Fruit fly (Drosophila melanogaster) whole organism, embryonic: ENCODE data around the gene CG17744.

Experiments used
- BtbVII ChIP-seq: fragments of 200-800 bp; sonication (Bioruptor generic); optimal IDR thresholded peaks from 3 replicates; lab custom pipeline; 2017; ENCODE audit warnings: missing biosample characterization, mild to moderate bottlenecking, missing genetic modification characterization
- CG10274 ChIP-seq: fragments of 200-800 bp; sonication (Bioruptor generic); optimal IDR thresholded peaks from 3 replicates; lab custom pipeline; 2017; ENCODE audit warnings: missing biosample characterization, mild to moderate bottlenecking, missing genetic modification characterization
- CG10431 ChIP-seq: fragments of 200-800 bp; sonication (Bioruptor generic); optimal IDR thresholded peaks from 3 replicates; lab custom pipeline; 2018; ENCODE audit warnings: missing biosample characterization, mild to moderate bottlenecking, missing genetic modification characterization
- CG11504 ChIP-seq: fragments of 200-800 bp; sonication (Bioruptor generic); optimal IDR thresholded peaks from 3 replicates; lab custom pipeline; 2019; ENCODE audit warnings: missing biosample characterization, mild to moderate bottlenecking, missing genetic modification characterization, moderate library complexity
- CG12744 ChIP-seq: fragments of 200-800 bp; sonication (Bioruptor generic); optimal IDR thresholded peaks from 2 replicates; lab custom pipeline; 2016; ENCODE audit warnings: missing biosample characterization, missing genetic modification characterization
- CG15269 ChIP-seq: fragments of 200-800 bp; sonication (Bioruptor generic); optimal IDR thresholded peaks from 2 replicates; lab custom pipeline; 2018; ENCODE audit warnings: missing biosample characterization, mild to moderate bottlenecking, missing genetic modification characterization, moderate library complexity
- CG17361 ChIP-seq: fragments of 200-800 bp; sonication (Bioruptor generic); IDR thresholded peaks from 3 replicates; pipeline ENCODE4 v1.3.6; 2022; ENCODE audit warnings: missing biosample characterization, missing genetic modification characterization
- CG1792 ChIP-seq: fragments of 200-800 bp; sonication (Bioruptor generic); optimal IDR thresholded peaks from 2 replicates; lab custom pipeline; 2016; ENCODE audit warnings: missing biosample characterization, missing genetic modification characterization
- CG18262 ChIP-seq: fragments of 200-800 bp; optimal IDR thresholded peaks from 3 replicates; lab custom pipeline; 2019; ENCODE audit warnings: missing biosample characterization, mild to moderate bottlenecking, missing genetic modification characterization, moderate library complexity
- CG2678 ChIP-seq: fragments of 200-800 bp; sonication (Bioruptor generic); optimal IDR thresholded peaks from 3 replicates; lab custom pipeline; 2019; ENCODE audit warnings: missing biosample characterization, mild to moderate bottlenecking, missing genetic modification characterization, moderate library complexity
- CG2712 ChIP-seq: fragments of 200-800 bp; optimal IDR thresholded peaks from 3 replicates; lab custom pipeline; 2019; ENCODE audit warnings: missing biosample characterization, mild to moderate bottlenecking, missing genetic modification characterization, moderate library complexity
- CG31441 ChIP-seq: fragments of 200-800 bp; sonication (Bioruptor generic); IDR thresholded peaks from 2 replicates; pipeline ENCODE4 v1.3.6; 2022; ENCODE audit warnings: missing biosample characterization, missing genetic modification characterization
- CG32767 ChIP-seq: fragments of 200-800 bp; sonication (Bioruptor generic); IDR thresholded peaks from 2 replicates; pipeline ENCODE4 v1.3.6; 2022; ENCODE audit warnings: missing biosample characterization, missing genetic modification characterization
- CG4360 ChIP-seq: fragments of 200-800 bp; sonication (Bioruptor generic); IDR thresholded peaks from 2 replicates; pipeline ENCODE4 v1.3.6; 2022; ENCODE audit warnings: missing biosample characterization, missing genetic modification characterization
- CG7839 ChIP-seq: fragments of 200-800 bp; sonication (Bioruptor generic); optimal IDR thresholded peaks from 3 replicates; lab custom pipeline; 2018; ENCODE audit warnings: missing biosample characterization, mild to moderate bottlenecking, missing genetic modification characterization, moderate library complexity
- CHES-1-like ChIP-seq: fragments of 200-800 bp; sonication (Bioruptor generic); optimal IDR thresholded peaks from 2 replicates; lab custom pipeline; 2016; ENCODE audit warnings: missing biosample characterization, missing genetic modification characterization
- Camta ChIP-seq: fragments of 200-800 bp; sonication (Bioruptor generic); optimal IDR thresholded peaks from 2 replicates; lab custom pipeline; 2016; ENCODE audit warnings: missing biosample characterization, missing genetic modification characterization
- CkIIα-i1 ChIP-seq: fragments of 200-800 bp; sonication (Bioruptor generic); IDR thresholded peaks from 2 replicates; pipeline ENCODE4 v1.3.6; 2022; ENCODE audit warnings: missing biosample characterization, missing genetic modification characterization
- Dip3 ChIP-seq: fragments of 200-800 bp; sonication (Bioruptor generic); optimal IDR thresholded peaks from 3 replicates; lab custom pipeline; 2016; ENCODE audit warnings: missing biosample characterization, missing genetic modification characterization
- GATAe ChIP-seq: fragments of 200-800 bp; sonication (Bioruptor generic); conservative IDR thresholded peaks from 2 replicates; pipeline ENCODE4 v1.3.6; 2022; ENCODE audit warnings: missing biosample characterization, missing genetic modification characterization
- H2.0 ChIP-seq: fragments of 200-800 bp; sonication (Bioruptor generic); IDR thresholded peaks from 2 replicates; pipeline ENCODE4 v1.3.6; 2022; ENCODE audit warnings: missing biosample characterization, missing genetic modification characterization
- Hr78 ChIP-seq, 2 experiments: fragments of 200-800 bp in 1 of 2; fragments of >200 bp in 1 of 2; sonication (Bioruptor generic) in 1 of 2; optimal IDR thresholded peaks; 2 replicates each; lab custom pipeline; 2017 to 2019; ENCODE audit warnings: missing biosample characterization in 2 of 2, missing genetic modification characterization in 2 of 2, mild to moderate bottlenecking in 1 of 2, moderate library complexity in 1 of 2
- MESR4 ChIP-seq: fragments of 200-800 bp; sonication (Bioruptor generic); optimal IDR thresholded peaks from 2 replicates; lab custom pipeline; 2018; ENCODE audit warnings: missing biosample characterization, mild to moderate bottlenecking, missing genetic modification characterization, moderate library complexity
- NFAT ChIP-seq: fragments of 200-800 bp; sonication (Bioruptor generic); IDR thresholded peaks from 2 replicates; pipeline ENCODE4 v1.3.6; 2022; ENCODE audit warnings: missing biosample characterization, missing genetic modification characterization
- Nf-YB ChIP-seq: fragments of 200-800 bp; sonication (Bioruptor generic); optimal IDR thresholded peaks from 3 replicates; lab custom pipeline; 2019; ENCODE audit warnings: missing biosample characterization, mild to moderate bottlenecking, missing genetic modification characterization, moderate library complexity
- Nf-YC ChIP-seq: fragments of 200-800 bp; optimal IDR thresholded peaks from 3 replicates; lab custom pipeline; 2019; ENCODE audit warnings: missing biosample characterization, mild to moderate bottlenecking, missing genetic modification characterization, moderate library complexity
- Ravus ChIP-seq: fragments of 200-800 bp; sonication (Bioruptor generic); IDR thresholded peaks from 2 replicates; pipeline ENCODE4 v1.3.6; 2022; ENCODE audit warnings: missing biosample characterization, missing genetic modification characterization
- Sox102F ChIP-seq: fragments of 200-800 bp; sonication (Bioruptor generic); optimal IDR thresholded peaks from 2 replicates; lab custom pipeline; 2018; ENCODE audit warnings: missing biosample characterization, mild to moderate bottlenecking, missing genetic modification characterization, moderate library complexity
- Ssrp ChIP-seq: fragments of 200-800 bp; sonication (Bioruptor generic); optimal IDR thresholded peaks from 2 replicates; lab custom pipeline; 2018; ENCODE audit warnings: missing biosample characterization, mild to moderate bottlenecking, missing genetic modification characterization, moderate library complexity
- abd-A ChIP-seq: fragments of 200-800 bp; sonication (Bioruptor generic); optimal IDR thresholded peaks from 3 replicates; lab custom pipeline; 2019; ENCODE audit warnings: missing biosample characterization, mild to moderate bottlenecking, missing genetic modification characterization, moderate library complexity
- bab2 ChIP-seq: fragments of 200-800 bp; sonication (Bioruptor generic); optimal IDR thresholded peaks from 2 replicates; lab custom pipeline; 2016; ENCODE audit warnings: missing biosample characterization, missing genetic modification characterization
- cg ChIP-seq: fragments of 200-800 bp; sonication (Bioruptor generic); optimal IDR thresholded peaks from 3 replicates; lab custom pipeline; 2019; ENCODE audit warnings: missing biosample characterization, mild to moderate bottlenecking, missing genetic modification characterization, moderate library complexity
- crol ChIP-seq: fragments of 200-800 bp; sonication (Bioruptor generic); IDR thresholded peaks from 2 replicates; pipeline ENCODE4 v1.3.6; 2022; ENCODE audit warnings: missing biosample characterization, missing genetic modification characterization
- dmrt99B ChIP-seq: fragments of 200-800 bp; sonication (Bioruptor generic); optimal IDR thresholded peaks from 2 replicates; lab custom pipeline; 2018; ENCODE audit warnings: missing biosample characterization, mild to moderate bottlenecking, missing genetic modification characterization, moderate library complexity
- gem ChIP-seq: fragments of 200-800 bp; sonication (Bioruptor generic); optimal IDR thresholded peaks from 2 replicates; lab custom pipeline; 2019; ENCODE audit warnings: missing biosample characterization, mild to moderate bottlenecking, missing genetic modification characterization, moderate library complexity
- grau ChIP-seq: fragments of 200-800 bp; optimal IDR thresholded peaks from 3 replicates; lab custom pipeline; 2019; ENCODE audit warnings: missing biosample characterization, mild to moderate bottlenecking, missing genetic modification characterization, moderate library complexity
- jumu ChIP-seq: fragments of 200-800 bp; sonication (Bioruptor generic); optimal IDR thresholded peaks from 3 replicates; lab custom pipeline; 2016; ENCODE audit warnings: missing biosample characterization, missing genetic modification characterization
- kni ChIP-seq: fragments of 200-800 bp; sonication (Bioruptor generic); optimal IDR thresholded peaks from 3 replicates; lab custom pipeline; 2017; ENCODE audit warnings: mild to moderate bottlenecking, missing biosample characterization, missing genetic modification reagents, missing genetic modification characterization
- lmd ChIP-seq: fragments of 200-800 bp; sonication (Bioruptor generic); IDR thresholded peaks from 2 replicates; pipeline ENCODE4 v1.3.6; 2022; ENCODE audit warnings: missing biosample characterization, missing genetic modification characterization
- lola ChIP-seq, 3 experiments: fragments of >200 bp in 2 of 3; fragments of 200-800 bp in 1 of 3; sonication (Bioruptor generic) in 1 of 3; optimal IDR thresholded peaks; 2 replicates each; lab custom pipeline; 2017 to 2019; ENCODE audit warnings: missing biosample characterization in 3 of 3, missing genetic modification characterization in 3 of 3, mild to moderate bottlenecking in 1 of 3, moderate library complexity in 1 of 3
- nmo ChIP-seq: fragments of 200-800 bp; sonication (Bioruptor generic); optimal IDR thresholded peaks from 2 replicates; lab custom pipeline; 2018; ENCODE audit warnings: missing biosample characterization, mild to moderate bottlenecking, missing genetic modification characterization, moderate library complexity
- row ChIP-seq: fragments of 200-800 bp; sonication (Bioruptor generic); IDR thresholded peaks from 3 replicates; pipeline ENCODE4 v1.3.6; 2022; ENCODE audit warnings: missing biosample characterization, missing genetic modification characterization
- sd ChIP-seq: fragments of 200-800 bp; sonication (Bioruptor generic); optimal IDR thresholded peaks from 3 replicates; lab custom pipeline; 2018; ENCODE audit warnings: missing biosample characterization, mild to moderate bottlenecking, missing genetic modification characterization, moderate library complexity
- sens ChIP-seq: fragments of 200-800 bp; sonication (Bioruptor generic); peaks from one replicate; lab custom pipeline; 2016; ENCODE audit warnings: missing biosample characterization, missing genetic modification characterization
- sr ChIP-seq: fragments of 200-800 bp; sonication (Bioruptor generic); IDR thresholded peaks from 3 replicates; pipeline ENCODE4 v1.3.6; 2022; ENCODE audit warnings: missing biosample characterization, missing genetic modification characterization
- stwl ChIP-seq: fragments of 200-800 bp; sonication (Bioruptor generic); optimal IDR thresholded peaks from 3 replicates; lab custom pipeline; 2018; ENCODE audit warnings: missing biosample characterization, mild to moderate bottlenecking, missing genetic modification characterization, moderate library complexity
- usp ChIP-seq: fragments of >200 bp; optimal IDR thresholded peaks from 2 replicates; lab custom pipeline; 2017; ENCODE audit warnings: missing biosample characterization, missing genetic modification characterization
- wek ChIP-seq: fragments of 200-800 bp; sonication (Bioruptor generic); optimal IDR thresholded peaks from 3 replicates; lab custom pipeline; 2018; ENCODE audit warnings: missing biosample characterization, mild to moderate bottlenecking, missing genetic modification characterization, moderate library complexity

Gene CG17744

DNA sequence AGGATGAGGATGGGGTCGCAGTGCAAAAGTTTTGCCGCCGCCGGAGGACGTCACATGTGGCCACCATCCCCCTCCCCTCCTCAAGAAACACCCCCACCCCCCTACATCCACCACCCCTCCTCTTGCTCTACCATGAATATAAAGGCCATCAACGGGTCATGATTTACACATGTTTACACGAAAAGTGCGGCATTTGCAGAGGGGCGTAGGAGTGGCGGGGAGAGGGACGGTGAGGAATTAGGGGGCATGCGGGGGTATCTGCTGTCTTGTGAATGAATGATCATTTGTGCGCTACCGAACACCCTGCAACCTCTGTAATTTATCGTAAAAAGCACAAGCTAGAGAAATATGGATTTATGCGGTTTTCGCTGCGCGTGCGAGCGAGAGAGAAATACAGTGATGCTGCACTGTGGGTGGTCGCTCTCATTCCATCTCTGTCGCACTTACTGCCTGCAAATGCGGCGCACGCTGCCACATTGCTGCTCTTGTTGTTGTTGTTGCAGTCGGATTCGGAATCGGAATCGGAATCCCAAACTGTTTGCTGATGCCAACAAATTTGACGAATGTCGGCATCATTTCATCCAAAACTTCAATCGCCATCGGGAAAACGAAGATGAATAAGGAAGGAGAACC lies 45.4 kb downstream of the CG17744 start (continued):
- peak; percentile 10 for TF ChIP-seq sd (tag; lab: Kevin White, UChicago)
- peak in 1 of 2 experiments; percentile 5 for TF ChIP-seq Hr78 (GFP tag; optimal IDR thresholded peaks at IDR 0.05; lab: Kevin White, UChicago)
- TF ChIP-seq Nf-YB (GFP tag; lab: Kevin White, UChicago), result peak; percentile 10
- TF ChIP-seq crol (GFP tag; lab: Robert Waterston, UW), result peak; percentile 98
- TF ChIP-seq CG4360 (GFP tag; lab: Robert Waterston, UW), result peak; percentile 95
- peak; percentile 58; the same call in 1 of the 3 replicates for TF ChIP-seq sr (GFP tag; lab: Robert Waterston, UW)
- peak; percentile 13 for TF ChIP-seq Nf-YC (tag; lab: Kevin White, UChicago)
- 0 out of 2 replicates have a peak, but pooled peaks have one; percentile 23 for TF ChIP-seq lmd (GFP tag; lab: Robert Waterston, UW)
- TF ChIP-seq abd-A (tag; lab: Kevin White, UChicago), result peak; percentile 71

DNA sequence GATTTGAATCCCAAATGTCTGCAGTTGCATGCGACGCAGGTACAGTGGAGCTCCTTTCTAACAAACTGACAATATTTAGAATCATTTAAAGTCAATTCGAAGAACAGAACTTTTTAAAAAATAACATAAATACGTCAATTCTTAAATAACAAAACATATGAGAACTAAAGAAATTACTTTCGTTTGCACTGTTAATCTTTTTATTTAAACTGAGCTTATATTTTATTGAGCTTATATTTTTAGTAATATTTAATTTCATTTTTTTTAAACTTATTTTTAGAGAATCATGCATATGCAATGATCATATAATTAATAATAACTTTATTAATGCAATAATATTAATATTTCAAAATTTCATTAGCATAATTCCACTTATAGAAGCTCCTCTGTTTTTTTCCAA lies 46.0 kb downstream of the CG17744 start:
- no peak for TF ChIP-seq cg (GFP tag; lab: Kevin White, UChicago)
- no peak for TF ChIP-seq stwl (tag; lab: Kevin White, UChicago)
- no peak for TF ChIP-seq CG32767 (GFP tag; lab: Robert Waterston, UW)
- no peak for TF ChIP-seq BtbVII (GFP tag; lab: Kevin White, UChicago)
- TF ChIP-seq H2.0 (GFP tag; lab: Robert Waterston, UW), result no peak
- no peak for TF ChIP-seq kni
- TF ChIP-seq jumu, result no peak
- no peak for TF ChIP-seq Camta (GFP tag; lab: Kevin White, UChicago)
- TF ChIP-seq CG2712 (tag; lab: Kevin White, UChicago), result peak; percentile 51
- TF ChIP-seq CG2678 (tag; lab: Kevin White, UChicago), result peak; percentile 10
- no peak for TF ChIP-seq Ravus (GFP tag; lab: Robert Waterston, UW)
- no peak for TF ChIP-seq CG12744 (GFP tag; lab: Kevin White, UChicago)
- TF ChIP-seq CkIIα-i1, result no peak
- no peak for TF ChIP-seq CG10274 (GFP tag; lab: Kevin White, UChicago)
- TF ChIP-seq gem (tag; lab: Kevin White, UChicago), result peak; percentile 25
- peak; percentile 6 for TF ChIP-seq dmrt99B (tag; lab: Kevin White, UChicago)
- TF ChIP-seq Sox102F (GFP tag; lab: Kevin White, UChicago), result peak; percentile 12
- TF ChIP-seq CG31441 (GFP tag; lab: Robert Waterston, UW), result peak; percentile 36; the same call in 1 of the 2 replicates
- peak; percentile 27; the same call in 1 of the 3 replicates for TF ChIP-seq CG17361
- TF ChIP-seq CG10431, result no peak
- no peak for TF ChIP-seq usp
- TF ChIP-seq CG7839 (tag; lab: Kevin White, UChicago), result peak; percentile 4
- TF ChIP-seq nmo (GFP tag; lab: Kevin White, UChicago), result peak; percentile 3
- no peak for TF ChIP-seq CG1792 (GFP tag; lab: Kevin White, UChicago)
- peak; percentile 13 for TF ChIP-seq Ssrp
- peak; percentile 55 for TF ChIP-seq CG18262
- TF ChIP-seq CG11504 (tag; lab: Kevin White, UChicago), result peak; percentile 33
- no peak for TF ChIP-seq lmd (GFP tag; lab: Robert Waterston, UW)
- TF ChIP-seq MESR4 (GFP tag; lab: Kevin White, UChicago), result no peak
- TF ChIP-seq GATAe (GFP tag; lab: Robert Waterston, UW), result no peak
- peak in 1 of 3 experiments; percentile 14 for TF ChIP-seq lola (GFP tag; optimal IDR thresholded peaks at IDR 0.05; lab: Kevin White, UChicago)
- no peak for TF ChIP-seq CG15269 (tag; lab: Kevin White, UChicago)
- TF ChIP-seq row (GFP tag; lab: Robert Waterston, UW), result 0 out of 3 replicates have a peak, but pooled peaks have one; percentile 10
- no peak for TF ChIP-seq CHES-1-like
- no peak for TF ChIP-seq NFAT (GFP tag; lab: Robert Waterston, UW)
- TF ChIP-seq Dip3 (GFP tag; lab: Kevin White, UChicago), result no peak
- TF ChIP-seq bab2 (GFP tag; lab: Kevin White, UChicago), result no peak
- TF ChIP-seq wek (GFP tag; lab: Kevin White, UChicago), result no peak
- TF ChIP-seq sens, result no peak
- TF ChIP-seq grau, result peak; percentile 57
